Fruit fly (Drosophila melanogaster) whole organism, embryonic: ENCODE measurements around the gene Snapin.
A peak's percentile ranks its signal among the peaks of the same experiment; 100 is the strongest.

Experiments used
- Antp ChIP-seq: fragments of 200-800 bp; sonication (Bioruptor generic); optimal IDR thresholded peaks from 3 replicates; lab custom pipeline; 2016; ENCODE audit warnings: missing biosample characterization, missing genetic modification characterization
- BEAF-32 ChIP-seq: fragments of 200-800 bp; sonication (Bioruptor generic); optimal IDR thresholded peaks from 3 replicates; lab custom pipeline; 2017; ENCODE audit warnings: missing biosample characterization, missing genetic modification characterization, mild to moderate bottlenecking, moderate library complexity, missing genetic modification reagents
- Bgb ChIP-seq: fragments of 200-800 bp; sonication (Bioruptor generic); IDR thresholded peaks from 2 replicates; pipeline ENCODE4 v1.3.6; 2022; ENCODE audit warnings: missing biosample characterization, missing genetic modification characterization; ENCODE audit not compliant: partially characterized antibody
- CG10209 ChIP-seq: fragments of 200-800 bp; sonication (Bioruptor generic); optimal IDR thresholded peaks from 3 replicates; lab custom pipeline; 2017; ENCODE audit warnings: missing biosample characterization, mild to moderate bottlenecking, missing genetic modification characterization, missing genetic modification reagents
- CG10366 ChIP-seq: fragments of 200-800 bp; sonication (Bioruptor generic); IDR thresholded peaks from 2 replicates; pipeline ENCODE4 v1.3.6; 2022; ENCODE audit warnings: missing biosample characterization, missing genetic modification characterization
- CG11560 ChIP-seq: fragments of 200-800 bp; sonication (Bioruptor generic); IDR thresholded peaks from 3 replicates; pipeline ENCODE4 v1.3.6; 2022; ENCODE audit warnings: missing biosample characterization, missing genetic modification characterization
- CG12104 ChIP-seq: fragments of 200-800 bp; sonication (Bioruptor generic); optimal IDR thresholded peaks from 3 replicates; lab custom pipeline; 2016; ENCODE audit warnings: missing biosample characterization, missing genetic modification characterization
- CG12299 ChIP-seq: fragments of 200-800 bp; sonication (Bioruptor generic); optimal IDR thresholded peaks from 2 replicates; lab custom pipeline; 2018; ENCODE audit warnings: missing biosample characterization, mild to moderate bottlenecking, missing genetic modification characterization
- CG14014 ChIP-seq: fragments of 200-800 bp; sonication (Bioruptor generic); IDR thresholded peaks from 2 replicates; pipeline ENCODE4 v1.3.6; 2022; ENCODE audit warnings: missing biosample characterization, missing genetic modification characterization
- CG1602 ChIP-seq: fragments of 200-800 bp; sonication (Bioruptor generic); optimal IDR thresholded peaks from 3 replicates; lab custom pipeline; 2016; ENCODE audit warnings: missing biosample characterization, missing genetic modification characterization
- CG2116 ChIP-seq: fragments of 200-800 bp; sonication (Bioruptor generic); optimal IDR thresholded peaks from 3 replicates; lab custom pipeline; 2018; ENCODE audit warnings: missing biosample characterization, mild to moderate bottlenecking, missing genetic modification characterization
- CG2678 ChIP-seq: fragments of 200-800 bp; sonication (Bioruptor generic); optimal IDR thresholded peaks from 3 replicates; lab custom pipeline; 2019; ENCODE audit warnings: missing biosample characterization, mild to moderate bottlenecking, missing genetic modification characterization, moderate library complexity
- CG31224 ChIP-seq: fragments of 200-800 bp; sonication (Bioruptor generic); IDR thresholded peaks from 2 replicates; pipeline ENCODE4 v1.3.6; 2022; ENCODE audit warnings: missing biosample characterization, missing genetic modification characterization
- CG3407 ChIP-seq: fragments of 200-800 bp; sonication (Bioruptor generic); optimal IDR thresholded peaks from 2 replicates; lab custom pipeline; 2018; ENCODE audit warnings: missing biosample characterization, mild to moderate bottlenecking, missing genetic modification characterization
- CG3847 ChIP-seq: fragments of 200-800 bp; sonication (Bioruptor generic); IDR thresholded peaks from 2 replicates; pipeline ENCODE4 v1.3.6; 2022; ENCODE audit warnings: missing biosample characterization, missing genetic modification characterization
- CG4730 ChIP-seq: fragments of 200-800 bp; sonication (Bioruptor generic); IDR thresholded peaks from 2 replicates; pipeline ENCODE4 v1.3.6; 2022; ENCODE audit warnings: missing biosample characterization, missing genetic modification characterization
- CG6254 ChIP-seq: fragments of 200-800 bp; sonication (Bioruptor generic); optimal IDR thresholded peaks from 3 replicates; lab custom pipeline; 2017; ENCODE audit warnings: mild to moderate bottlenecking, missing biosample characterization, missing genetic modification reagents, missing genetic modification characterization
- CG6654 ChIP-seq: fragments of 200-800 bp; sonication (Bioruptor generic); optimal IDR thresholded peaks from 2 replicates; lab custom pipeline; 2017; ENCODE audit warnings: missing biosample characterization, mild to moderate bottlenecking, missing genetic modification characterization
- CG9876 ChIP-seq: fragments of 200-800 bp; sonication (Bioruptor generic); optimal IDR thresholded peaks from 2 replicates; lab custom pipeline; 2016; ENCODE audit warnings: missing biosample characterization, missing genetic modification characterization
- D19A ChIP-seq: fragments of 200-800 bp; optimal IDR thresholded peaks from 3 replicates; lab custom pipeline; 2019; ENCODE audit warnings: missing biosample characterization, mild to moderate bottlenecking, missing genetic modification characterization, moderate library complexity
- Dip2 ChIP-seq: fragments of 200-800 bp; sonication (Bioruptor generic); IDR thresholded peaks from 2 replicates; pipeline ENCODE4 v1.3.6; 2022; ENCODE audit warnings: missing biosample characterization, missing genetic modification characterization
- Doc2 ChIP-seq: fragments of 200-800 bp; sonication (Bioruptor generic); IDR thresholded peaks from 2 replicates; pipeline ENCODE4 v1.3.6; 2022; ENCODE audit warnings: missing biosample characterization, missing genetic modification characterization
- Doc3 ChIP-seq: fragments of 200-800 bp; sonication (Bioruptor generic); IDR thresholded peaks from 3 replicates; pipeline ENCODE4 v1.3.6; 2022; ENCODE audit warnings: missing biosample characterization, missing genetic modification characterization; ENCODE audit not compliant: partially characterized antibody
- GATAe ChIP-seq: fragments of 200-800 bp; sonication (Bioruptor generic); conservative IDR thresholded peaks from 2 replicates; pipeline ENCODE4 v1.3.6; 2022; ENCODE audit warnings: missing biosample characterization, missing genetic modification characterization
- Hr39 ChIP-seq: fragments of >200 bp; optimal IDR thresholded peaks from 2 replicates; lab custom pipeline; 2017
- Med ChIP-seq: fragments of 200-800 bp; sonication (Bioruptor generic); peaks from one replicate; lab custom pipeline; 2016; ENCODE audit warnings: missing biosample characterization, missing genetic modification characterization, mild to moderate bottlenecking, inconsistent platforms, moderate library complexity
- Oli ChIP-seq: fragments of 200-800 bp; sonication (Bioruptor generic); optimal IDR thresholded peaks from 2 replicates; lab custom pipeline; 2018; ENCODE audit warnings: missing biosample characterization, mild to moderate bottlenecking, missing genetic modification characterization, moderate library complexity
- Ravus ChIP-seq: fragments of 200-800 bp; sonication (Bioruptor generic); IDR thresholded peaks from 2 replicates; pipeline ENCODE4 v1.3.6; 2022; ENCODE audit warnings: missing biosample characterization, missing genetic modification characterization
- Stat92E ChIP-seq, 3 experiments: fragments of >200 bp in 2 of 3; fragments of 200-800 bp in 1 of 3; sonication (Bioruptor generic) in 1 of 3; optimal IDR thresholded peaks; 2 replicates each; lab custom pipeline; 2017 to 2019; ENCODE audit warnings: missing biosample characterization in 3 of 3, missing genetic modification characterization in 3 of 3, mild to moderate bottlenecking in 1 of 3, moderate library complexity in 1 of 3
- Tbp ChIP-seq: fragments of >200 bp; optimal IDR thresholded peaks from 2 replicates; lab custom pipeline; 2018; ENCODE audit warnings: missing biosample characterization, missing genetic modification characterization
- Trl ChIP-seq, 3 experiments: fragments of >200 bp in 2 of 3; fragments of 200-800 bp in 1 of 3; sonication (Bioruptor generic) in 1 of 3; optimal IDR thresholded peaks; 2 replicates in 1 of 3; 3 replicates in 2 of 3; lab custom pipeline; 2016 to 2017; ENCODE audit warnings: missing biosample characterization in 1 of 3, missing genetic modification characterization in 1 of 3
- az2 ChIP-seq: fragments of 200-800 bp; sonication (Bioruptor generic); optimal IDR thresholded peaks from 3 replicates; lab custom pipeline; 2016; ENCODE audit warnings: missing biosample characterization, missing genetic modification characterization
- bbx ChIP-seq: fragments of 200-800 bp; sonication (Bioruptor generic); IDR thresholded peaks from 2 replicates; pipeline ENCODE4 v1.3.6; 2022; ENCODE audit warnings: missing biosample characterization, missing genetic modification characterization; ENCODE audit not compliant: partially characterized antibody
- cato ChIP-seq: fragments of 200-800 bp; sonication (Bioruptor generic); optimal IDR thresholded peaks from 2 replicates; lab custom pipeline; 2016; ENCODE audit warnings: missing biosample characterization, missing genetic modification characterization, borderline replicate concordance
- crp ChIP-seq, 2 experiments: fragments of 200-800 bp; sonication (Bioruptor generic); optimal IDR thresholded peaks; 2 replicates in 1 of 2; 3 replicates in 1 of 2; lab custom pipeline; 2017; ENCODE audit warnings: missing biosample characterization in 2 of 2, missing genetic modification characterization in 2 of 2, mild to moderate bottlenecking in 1 of 2, moderate library complexity in 1 of 2
- dan ChIP-seq: fragments of 200-800 bp; sonication (Bioruptor generic); IDR thresholded peaks from 2 replicates; pipeline ENCODE4 v1.3.6; 2022; ENCODE audit warnings: missing biosample characterization, missing genetic modification characterization
- eve ChIP-seq, 2 experiments: fragments of >200 bp; optimal IDR thresholded peaks; 2 replicates each; lab custom pipeline; 2017; ENCODE audit warnings: missing biosample characterization in 2 of 2, missing genetic modification characterization in 2 of 2
- ftz-f1 ChIP-seq: fragments of 200-800 bp; sonication (Bioruptor generic); optimal IDR thresholded peaks from 2 replicates; lab custom pipeline; 2016; ENCODE audit warnings: missing biosample characterization, missing genetic modification characterization
- gce ChIP-seq: fragments of 200-800 bp; sonication (Bioruptor generic); IDR thresholded peaks from 3 replicates; pipeline ENCODE4 v1.3.6; 2022; ENCODE audit warnings: missing biosample characterization, missing genetic modification characterization
- gsb ChIP-seq: fragments of 200-800 bp; sonication (Bioruptor generic); IDR thresholded peaks from 2 replicates; pipeline ENCODE4 v1.3.6; 2022; ENCODE audit warnings: missing biosample characterization, missing genetic modification characterization
- inv ChIP-seq: fragments of 200-800 bp; sonication (Bioruptor generic); IDR thresholded peaks from 2 replicates; pipeline ENCODE4 v1.3.6; 2022; ENCODE audit warnings: missing biosample characterization, missing genetic modification characterization; ENCODE audit not compliant: partially characterized antibody
- kah ChIP-seq: fragments of 200-800 bp; sonication (Bioruptor generic); optimal IDR thresholded peaks from 2 replicates; lab custom pipeline; 2018; ENCODE audit warnings: missing biosample characterization, mild to moderate bottlenecking, missing genetic modification characterization
- kay ChIP-seq: fragments of 200-800 bp; sonication (Bioruptor generic); optimal IDR thresholded peaks from 2 replicates; lab custom pipeline; 2016; ENCODE audit warnings: missing biosample characterization, missing genetic modification characterization
- ken ChIP-seq: fragments of 200-800 bp; sonication (Bioruptor generic); IDR thresholded peaks from 3 replicates; pipeline ENCODE4 v1.3.6; 2022; ENCODE audit warnings: missing biosample characterization, missing genetic modification characterization
- peb ChIP-seq: fragments of 200-800 bp; sonication (Bioruptor generic); IDR thresholded peaks from 2 replicates; pipeline ENCODE4 v1.3.6; 2022; ENCODE audit warnings: missing biosample characterization, missing genetic modification characterization
- pfk ChIP-seq: fragments of 200-800 bp; sonication (Bioruptor generic); optimal IDR thresholded peaks from 2 replicates; lab custom pipeline; 2018; ENCODE audit warnings: missing biosample characterization, mild to moderate bottlenecking, missing genetic modification characterization, moderate library complexity
- pzg ChIP-seq: fragments of 200-800 bp; sonication (Bioruptor generic); optimal IDR thresholded peaks from 3 replicates; lab custom pipeline; 2018; ENCODE audit warnings: missing biosample characterization, mild to moderate bottlenecking, missing genetic modification characterization, moderate library complexity
- row ChIP-seq: fragments of 200-800 bp; sonication (Bioruptor generic); IDR thresholded peaks from 3 replicates; pipeline ENCODE4 v1.3.6; 2022; ENCODE audit warnings: missing biosample characterization, missing genetic modification characterization
- seq ChIP-seq: fragments of 200-800 bp; sonication (Bioruptor generic); IDR thresholded peaks from 2 replicates; pipeline ENCODE4 v1.3.6; 2022; ENCODE audit warnings: missing biosample characterization, missing genetic modification characterization
- sob ChIP-seq: fragments of 200-800 bp; sonication (Bioruptor generic); IDR thresholded peaks from 2 replicates; pipeline ENCODE4 v1.3.6; 2022; ENCODE audit warnings: missing biosample characterization, missing genetic modification characterization
- tll ChIP-seq, 2 experiments: fragments of 200-800 bp in 1 of 2; fragments of >200 bp in 1 of 2; sonication (Bioruptor generic) in 1 of 2; optimal IDR thresholded peaks; 2 replicates each; lab custom pipeline; 2017 to 2019; ENCODE audit warnings: missing biosample characterization in 2 of 2, missing genetic modification characterization in 2 of 2, mild to moderate bottlenecking in 1 of 2, moderate library complexity in 1 of 2

The Snapin gene

DNA sequence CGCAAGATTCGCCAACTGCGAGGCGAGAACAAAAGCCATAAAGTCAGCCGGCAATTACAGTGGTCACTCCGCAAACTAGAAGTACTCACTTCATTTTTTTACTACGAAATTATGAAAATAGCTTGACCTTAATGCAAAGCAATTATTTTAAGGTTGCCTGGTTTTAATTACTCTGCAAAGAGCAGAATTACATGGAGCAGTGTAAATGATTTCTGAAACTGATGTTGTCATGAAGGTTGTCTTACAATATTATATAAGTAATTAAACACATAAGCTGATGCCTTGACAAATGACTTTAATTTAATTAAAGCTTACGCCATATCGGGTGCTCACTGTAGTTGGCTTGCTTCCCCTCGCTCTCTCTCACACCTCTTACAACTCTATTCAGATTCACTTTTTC lies 25.3 kb downstream of the Snapin start (continued):
- no peak for TF ChIP-seq CG6254
- TF ChIP-seq Bgb (GFP tag; lab: Robert Waterston, UW), result no peak
- TF ChIP-seq peb (GFP tag; lab: Robert Waterston, UW), result no peak
- TF ChIP-seq CG1602, result no peak
- TF ChIP-seq CG31224, result peak; percentile 21; the same call in 1 of the 2 replicates
- no peak for TF ChIP-seq Tbp
- no peak for TF ChIP-seq cato (GFP tag; lab: Kevin White, UChicago)
- peak; percentile 50 for TF ChIP-seq CG10209 (GFP tag; lab: Kevin White, UChicago)
- TF ChIP-seq gce (GFP tag; lab: Robert Waterston, UW), result no peak
- peak; percentile 68 for TF ChIP-seq row (GFP tag; lab: Robert Waterston, UW)
- no peak for TF ChIP-seq CG12299 (tag; lab: Kevin White, UChicago)
- TF ChIP-seq kah (GFP tag; lab: Kevin White, UChicago), result no peak
- TF ChIP-seq Oli (tag; lab: Kevin White, UChicago), result peak; percentile 38
- TF ChIP-seq kay (GFP tag; lab: Kevin White, UChicago), result no peak
- no peak for TF ChIP-seq CG4730 (GFP tag; lab: Robert Waterston, UW)
- TF ChIP-seq Ravus (GFP tag; lab: Robert Waterston, UW), result no peak
- no peak for TF ChIP-seq sob (GFP tag; lab: Robert Waterston, UW)
- peak; percentile 86 for TF ChIP-seq Med (GFP tag; lab: Kevin White, UChicago)
- TF ChIP-seq CG14014, result peak; percentile 35; the same call in 1 of the 2 replicates
- TF ChIP-seq Dip2 (GFP tag; lab: Robert Waterston, UW), result no peak
- no peak for TF ChIP-seq ftz-f1 (GFP tag; lab: Kevin White, UChicago)
- peak; percentile 17 for TF ChIP-seq D19A (tag; lab: Kevin White, UChicago)
- no peak for TF ChIP-seq crp (GFP tag; optimal IDR thresholded peaks at IDR 0.05; lab: Kevin White, UChicago)
- no peak for TF ChIP-seq seq
- peak; percentile 73 for TF ChIP-seq CG2678 (tag; lab: Kevin White, UChicago)
- no peak for TF ChIP-seq Trl (optimal IDR thresholded peaks at IDR 0.05; lab: Kevin White, UChicago)
- no peak for TF ChIP-seq Trl (GFP tag; optimal IDR thresholded peaks at IDR 0.05; lab: Kevin White, UChicago)
- TF ChIP-seq CG11560 (tag; lab: Robert Waterston, UW), result no peak
- TF ChIP-seq Stat92E (GFP tag; optimal IDR thresholded peaks at IDR 0.05; lab: Kevin White, UChicago), result no peak
- no peak for TF ChIP-seq az2 (GFP tag; lab: Kevin White, UChicago)
- TF ChIP-seq CG10366 (GFP tag; lab: Robert Waterston, UW), result peak; percentile 34; the same call in 1 of the 2 replicates
- no peak for TF ChIP-seq CG9876 (GFP tag; lab: Kevin White, UChicago)
- no peak for TF ChIP-seq tll (GFP tag; optimal IDR thresholded peaks at IDR 0.05; lab: Kevin White, UChicago)
- no peak for TF ChIP-seq Doc2 (GFP tag; lab: Robert Waterston, UW)
- TF ChIP-seq bbx (GFP tag; lab: Robert Waterston, UW), result no peak
- TF ChIP-seq Hr39 (lab: Kevin White, UChicago), result no peak
- TF ChIP-seq dan, result no peak
- no peak for TF ChIP-seq GATAe (GFP tag; lab: Robert Waterston, UW)
- peak; percentile 17 for TF ChIP-seq CG12104
- TF ChIP-seq pfk (GFP tag; lab: Kevin White, UChicago), result no peak
- 0 out of 2 replicates have a peak, but pooled peaks have one; percentile 28 for TF ChIP-seq CG3847 (GFP tag; lab: Robert Waterston, UW)
- no peak for TF ChIP-seq BEAF-32 (GFP tag; lab: Kevin White, UChicago)
- TF ChIP-seq CG6654 (GFP tag; lab: Kevin White, UChicago), result no peak
- TF ChIP-seq gsb, result peak; percentile 35
- no peak for TF ChIP-seq eve (GFP tag; optimal IDR thresholded peaks at IDR 0.05; lab: Kevin White, UChicago)
- TF ChIP-seq CG2116 (GFP tag; lab: Kevin White, UChicago), result no peak
- no peak for TF ChIP-seq Doc3
- TF ChIP-seq Antp, result no peak
- no peak for TF ChIP-seq CG3407 (GFP tag; lab: Kevin White, UChicago)
- no peak for TF ChIP-seq inv
- no peak for TF ChIP-seq ken (GFP tag; lab: Robert Waterston, UW)
- TF ChIP-seq pzg (GFP tag; lab: Kevin White, UChicago), result no peak
